Worm (Caenorhabditis elegans) whole organism, L4/young adult: Measurements from ENCODE around the gene egl-6.
A peak's percentile ranks its signal among the peaks of the same experiment; 100 is the strongest.

ENCODE experiments used
- W03F9.2 ChIP-seq: fragments of 150-350 bp; optimal IDR thresholded peaks from 2 replicates; lab custom pipeline; 2014; ENCODE audit warnings: missing biosample characterization, missing genetic modification characterization
- dao-5 ChIP-seq: sonication (generic microtip); optimal IDR thresholded peaks from 2 replicates; lab custom pipeline; 2016; ENCODE audit warnings: missing genotype, missing genetic modification characterization, moderate library complexity, missing compliant biosample characterization
- him-1 ChIP-seq: sonication (generic microtip); optimal IDR thresholded peaks from 2 replicates; lab custom pipeline; 2016; ENCODE audit warnings: missing genotype, missing genetic modification reagents, missing genetic modification characterization, missing compliant biosample characterization

Gene egl-6

ce11 chrX:5941325-5941724, 10.4 kb downstream of the egl-6 start:
- TF ChIP-seq him-1 (tag; lab: Kevin White, UChicago) = no peak
- no peak for TF ChIP-seq W03F9.2 (tag; lab: Kevin White, UChicago)
- no peak for TF ChIP-seq dao-5

ce11 chrX:5942171-5942570, 11.2 kb downstream of the egl-6 start:
- TF ChIP-seq dao-5 = no peak
- peak; percentile 17 for TF ChIP-seq W03F9.2 (tag; lab: Kevin White, UChicago)
- no peak for TF ChIP-seq him-1 (tag; lab: Kevin White, UChicago)

- TF ChIP-seq dao-5 (no peak), W03F9.2 (tag; lab: Kevin White, UChicago) (no peak), him-1 (tag; lab: Kevin White, UChicago) (no peak)
Observed at ce11 chrX:5943908-5944307, 13.0 kb downstream of the egl-6 start.

ce11 chrX:5944488-5944887, 13.6 kb downstream of the egl-6 start, which contains the start of gene acs-17:
Gene acs-17, minus strand, starts transcription at chrX:5944510.
- TF ChIP-seq him-1 (tag; lab: Kevin White, UChicago) (no peak), dao-5 (no peak)

- TF ChIP-seq W03F9.2 (tag; lab: Kevin White, UChicago) = no peak
- TF ChIP-seq him-1 (tag; lab: Kevin White, UChicago) = no peak
- no peak for TF ChIP-seq dao-5
Observed at ce11 chrX:5948769-5949168, 17.8 kb downstream of the egl-6 start, which contains the start of gene mig-23. Gene mig-23, minus strand, starts transcription at chrX:5948869.

- TF ChIP-seq W03F9.2 (tag; lab: Kevin White, UChicago) = peak; percentile 63
- no peak for TF ChIP-seq dao-5
- peak; percentile 8 for TF ChIP-seq him-1 (tag; lab: Kevin White, UChicago)
Observed at ce11 chrX:5953174-5953573, 22.3 kb downstream of the egl-6 start, which contains the start of the genes R07E4.5 and R07E4.3. Gene R07E4.5, minus strand, starts transcription at chrX:5953174. Gene R07E4.3, plus strand, starts transcription at chrX:5953458.

- TF ChIP-seq dao-5 (no peak), W03F9.2 (tag; lab: Kevin White, UChicago) (no peak), him-1 (tag; lab: Kevin White, UChicago) (no peak)
Observed at ce11 chrX:5956130-5956529, 25.2 kb downstream of the egl-6 start.

- TF ChIP-seq dao-5 = no peak
- TF ChIP-seq him-1 (tag; lab: Kevin White, UChicago) = no peak
- TF ChIP-seq W03F9.2 (tag; lab: Kevin White, UChicago) = no peak
Observed at ce11 chrX:5958815-5959214, 27.9 kb downstream of the egl-6 start, which contains the start of gene R07E4.1. Gene R07E4.1, plus strand, starts transcription at chrX:5959115.

ce11 chrX:5960872-5961271, 29.9 kb downstream of the egl-6 start:
- no peak for TF ChIP-seq W03F9.2 (tag; lab: Kevin White, UChicago)
- no peak for TF ChIP-seq dao-5
- no peak for TF ChIP-seq him-1 (tag; lab: Kevin White, UChicago)

- TF ChIP-seq dao-5 = no peak
- no peak for TF ChIP-seq him-1 (tag; lab: Kevin White, UChicago)
- no peak for TF ChIP-seq W03F9.2 (tag; lab: Kevin White, UChicago)
Observed at ce11 chrX:5962560-5962959, 31.6 kb downstream of the egl-6 start.

- TF ChIP-seq W03F9.2 (tag; lab: Kevin White, UChicago) (no peak), dao-5 (no peak), him-1 (tag; lab: Kevin White, UChicago) (no peak)
Observed at ce11 chrX:5972212-5972611, 41.3 kb downstream of the egl-6 start.

ce11 chrX:5975228-5975627, 44.3 kb downstream of the egl-6 start:
- TF ChIP-seq W03F9.2 (tag; lab: Kevin White, UChicago) = no peak
- no peak for TF ChIP-seq dao-5
- TF ChIP-seq him-1 (tag; lab: Kevin White, UChicago) = no peak

ce11 chrX:5975726-5976125, 44.8 kb downstream of the egl-6 start:
- TF ChIP-seq dao-5 (no peak), him-1 (tag; lab: Kevin White, UChicago) (no peak), W03F9.2 (tag; lab: Kevin White, UChicago) (no peak)

- TF ChIP-seq him-1 (tag; lab: Kevin White, UChicago) = peak; percentile 71
- TF ChIP-seq dao-5 = no peak
- no peak for TF ChIP-seq W03F9.2 (tag; lab: Kevin White, UChicago)
Observed at ce11 chrX:5976206-5976960, 45.5 kb downstream of the egl-6 start.

- no peak for TF ChIP-seq him-1 (tag; lab: Kevin White, UChicago)
- TF ChIP-seq W03F9.2 (tag; lab: Kevin White, UChicago) = no peak
- no peak for TF ChIP-seq dao-5
Observed at ce11 chrX:5977754-5978153, 46.8 kb downstream of the egl-6 start, which contains the start of gene kin-2. Gene kin-2, minus strand, starts transcription at chrX:5977854.
